Worm (Caenorhabditis elegans) whole organism, mixed stage, embryonic: ENCODE data around the gene srd-20.

Experiments used
- bed-3 ChIP-seq: fragments of 200-800 bp; sonication (Bioruptor generic); optimal IDR thresholded peaks from 3 replicates; lab custom pipeline; 2018; ENCODE audit warnings: mild to moderate bottlenecking, missing genetic modification characterization, moderate library complexity, missing compliant biosample characterization
- blmp-1 ChIP-seq: fragments of 150-350 bp; optimal IDR thresholded peaks from 2 replicates; lab custom pipeline; 2014; ENCODE audit warnings: missing biosample characterization, missing genetic modification characterization
- ces-1 ChIP-seq: fragments of 150-350 bp; optimal IDR thresholded peaks from 2 replicates; lab custom pipeline; 2014; ENCODE audit warnings: missing biosample characterization, missing genetic modification reagents, missing genetic modification characterization
- elt-3 ChIP-seq: fragments of 150-350 bp; optimal IDR thresholded peaks from 2 replicates; lab custom pipeline; 2014; ENCODE audit warnings: missing biosample characterization, missing genetic modification characterization
- lin-13 ChIP-seq: fragments of 150-350 bp; optimal IDR thresholded peaks from 2 replicates; lab custom pipeline; 2014; ENCODE audit warnings: missing biosample characterization, missing genetic modification characterization
- mab-5 ChIP-seq: fragments of 150-350 bp; optimal IDR thresholded peaks from 2 replicates; lab custom pipeline; 2014; ENCODE audit warnings: missing biosample characterization, missing genetic modification characterization
- nhr-12 ChIP-seq: fragments of 150-350 bp; optimal IDR thresholded peaks from 2 replicates; lab custom pipeline; 2014; ENCODE audit warnings: missing biosample characterization, missing genetic modification characterization
- nhr-28 ChIP-seq: fragments of 150-350 bp; optimal IDR thresholded peaks from 2 replicates; lab custom pipeline; 2014; ENCODE audit warnings: missing biosample characterization, missing genetic modification characterization
- snpc-4 ChIP-seq: fragments of 150-350 bp; optimal IDR thresholded peaks from 2 replicates; lab custom pipeline; 2014; ENCODE audit warnings: missing biosample characterization, missing genetic modification characterization
- sptf-1 ChIP-seq: sonication (generic microtip); optimal IDR thresholded peaks from 2 replicates; lab custom pipeline; 2017; ENCODE audit warnings: mild to moderate bottlenecking, missing genetic modification characterization, moderate library complexity, missing compliant biosample characterization
- unc-39 ChIP-seq: fragments of 150-350 bp; optimal IDR thresholded peaks from 2 replicates; lab custom pipeline; 2014; ENCODE audit warnings: missing biosample characterization, missing genetic modification characterization
- unc-62 ChIP-seq: fragments of 150-350 bp; optimal IDR thresholded peaks from 2 replicates; lab custom pipeline; 2014; ENCODE audit warnings: missing biosample characterization, missing genetic modification reagents, missing genetic modification characterization
- zip-8 ChIP-seq: fragments of 150-350 bp; optimal IDR thresholded peaks from 2 replicates; lab custom pipeline; 2014; ENCODE audit warnings: missing biosample characterization, missing genetic modification characterization

DNA sequence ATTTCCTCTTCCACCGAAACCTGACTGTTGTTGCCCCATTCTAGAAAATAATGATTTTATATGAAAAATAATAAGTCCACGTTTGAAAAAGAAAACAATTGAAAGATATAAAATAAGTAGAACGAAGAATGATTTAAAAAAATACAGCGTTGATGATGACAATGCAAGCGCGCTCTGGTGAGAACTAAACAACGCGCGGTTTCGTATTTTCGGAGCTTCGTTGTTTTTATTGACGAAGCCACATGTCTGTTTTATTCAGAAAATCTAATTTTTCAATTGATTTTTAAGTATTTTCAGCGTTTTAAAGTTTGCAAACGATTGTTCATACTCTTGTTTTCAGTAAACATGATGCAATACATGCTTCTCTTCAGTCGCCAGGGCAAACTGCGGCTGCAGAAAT, 37.8 kb upstream of the srd-20 start, which contains the start of the genes rpt-2 and aps-1:
- TF ChIP-seq sptf-1 (tag; lab: Kevin White, UChicago) (no peak), nhr-12 (tag; lab: Kevin White, UChicago) (no peak), unc-62 (GFP tag; lab: Kevin White, UChicago) (peak; percentile 45), blmp-1 (tag; lab: Kevin White, UChicago) (no peak), snpc-4 (tag; lab: Kevin White, UChicago) (no peak), ces-1 (GFP tag; lab: Kevin White, UChicago) (peak; percentile 64), bed-3 (GFP tag; lab: Kevin White, UChicago) (no peak), lin-13 (tag; lab: Kevin White, UChicago) (peak; percentile 85), unc-39 (tag; lab: Kevin White, UChicago) (no peak), elt-3 (tag; lab: Kevin White, UChicago) (no peak), nhr-28 (tag; lab: Kevin White, UChicago) (no peak), zip-8 (no peak), mab-5 (peak; percentile 73)
